Worm (Caenorhabditis elegans) whole organism, L4 larva: ENCODE data around the gene T09B9.4.
"Not testable (repeated sequence)": the region's sequence is repeated elsewhere in the genome, so short reads cannot be mapped to it uniquely, and the experiment has no call there.

ENCODE experiments used
- D1046.2 ChIP-seq: fragments of 200-800 bp; sonication (Bioruptor generic); IDR thresholded peaks from 2 replicates; pipeline ENCODE4 v1.3.6; 2022; ENCODE audit warnings: missing genetic modification characterization, missing compliant biosample characterization
- F10B5.3 ChIP-seq: sonication (generic microtip); optimal IDR thresholded peaks from 2 replicates; lab custom pipeline; 2016; ENCODE audit warnings: mild to moderate bottlenecking, missing genetic modification characterization, missing compliant biosample characterization
- F26F4.8 ChIP-seq: fragments of 200-800 bp; sonication (Bioruptor generic); conservative IDR thresholded peaks from 2 replicates; pipeline ENCODE4 v1.3.6; 2022; ENCODE audit warnings: missing genetic modification characterization, missing compliant biosample characterization
- F49E8.2 ChIP-seq: sonication (generic microtip); optimal IDR thresholded peaks from 2 replicates; lab custom pipeline; 2016; ENCODE audit warnings: missing compliant biosample characterization, mild to moderate bottlenecking, missing genetic modification characterization, borderline replicate concordance
- Y105C5A.15 ChIP-seq: fragments of 200-800 bp; sonication (Bioruptor generic); IDR thresholded peaks from 2 replicates; pipeline ENCODE4 v1.3.6; 2022; ENCODE audit warnings: missing genetic modification characterization, missing compliant biosample characterization
- Y75B8A.6 ChIP-seq: fragments of 200-800 bp; sonication (Bioruptor generic); IDR thresholded peaks from 2 replicates; pipeline ENCODE4 v1.3.6; 2022; ENCODE audit warnings: missing genetic modification reagents, missing genetic modification characterization, missing compliant biosample characterization
- aha-1 ChIP-seq: fragments of 150-350 bp; peaks from one replicate; lab custom pipeline; 2014; ENCODE audit warnings: missing biosample characterization, missing genetic modification characterization
- ceh-32 ChIP-seq: sonication (generic microtip); optimal IDR thresholded peaks from 2 replicates; lab custom pipeline; 2016; ENCODE audit warnings: mild to moderate bottlenecking, missing genetic modification characterization, missing compliant biosample characterization; ENCODE audit not compliant: poor library complexity
- ceh-44 ChIP-seq: fragments of 200-800 bp; sonication (Bioruptor generic); IDR thresholded peaks from 2 replicates; pipeline ENCODE4 v1.3.6; 2022; ENCODE audit warnings: missing genetic modification reagents, missing genetic modification characterization, missing compliant biosample characterization
- ceh-62 ChIP-seq: sonication (generic microtip); optimal IDR thresholded peaks from 2 replicates; lab custom pipeline; 2017; ENCODE audit warnings: missing biosample characterization, missing genetic modification characterization
- cey-2 ChIP-seq: sonication (generic microtip); optimal IDR thresholded peaks from 3 replicates; lab custom pipeline; 2017; ENCODE audit warnings: missing genetic modification characterization, mild to moderate bottlenecking, missing compliant biosample characterization, antibody characterized with exemption, borderline replicate concordance; ENCODE audit not compliant: insufficient read depth
- ctbp-1 ChIP-seq: fragments of 200-800 bp; sonication (Bioruptor generic); IDR thresholded peaks from 2 replicates; pipeline ENCODE4 v1.3.6; 2022; ENCODE audit warnings: missing genetic modification reagents, missing genetic modification characterization, missing compliant biosample characterization
- daf-19 ChIP-seq: fragments of 200-800 bp; sonication (Bioruptor generic); conservative IDR thresholded peaks from 2 replicates; pipeline ENCODE4 v1.3.6; 2022; ENCODE audit warnings: missing genetic modification characterization, missing compliant biosample characterization
- daf-8 ChIP-seq: fragments of 200-800 bp; sonication (Bioruptor generic); IDR thresholded peaks from 2 replicates; pipeline ENCODE4 v1.3.6; 2022; ENCODE audit warnings: missing genetic modification characterization, missing compliant biosample characterization
- dmd-6 ChIP-seq: fragments of 200-800 bp; sonication (Bioruptor generic); IDR thresholded peaks from 2 replicates; pipeline ENCODE4 v1.3.6; 2022; ENCODE audit warnings: missing genetic modification reagents, missing genetic modification characterization, missing compliant biosample characterization
- fkh-10 ChIP-seq: fragments of 150-350 bp; optimal IDR thresholded peaks from 2 replicates; lab custom pipeline; 2014; ENCODE audit warnings: missing biosample characterization, missing genetic modification reagents, missing genetic modification characterization
- hmg-1.1 ChIP-seq: fragments of 200-800 bp; sonication (Bioruptor generic); IDR thresholded peaks from 2 replicates; pipeline ENCODE4 v1.3.6; 2022; ENCODE audit warnings: missing genetic modification reagents, missing genetic modification characterization, missing compliant biosample characterization
- lin-29 ChIP-seq: fragments of 200-800 bp; sonication (Bioruptor generic); IDR thresholded peaks from 2 replicates; pipeline ENCODE4 v1.3.6; 2022; ENCODE audit warnings: missing genetic modification reagents, missing genetic modification characterization, missing compliant biosample characterization
- lin-38 ChIP-seq: fragments of 200-800 bp; sonication (Bioruptor generic); IDR thresholded peaks from 2 replicates; pipeline ENCODE4 v1.3.6; 2022; ENCODE audit warnings: missing genetic modification reagents, missing genetic modification characterization, missing compliant biosample characterization
- lir-3 ChIP-seq: sonication (generic microtip); optimal IDR thresholded peaks from 2 replicates; lab custom pipeline; 2016; ENCODE audit warnings: mild to moderate bottlenecking, missing genetic modification characterization, missing compliant biosample characterization
- lsy-2 ChIP-seq, 2 experiments: fragments of 150-350 bp in 1 of 2; sonication (generic microtip) in 1 of 2; optimal IDR thresholded peaks; 2 replicates each; lab custom pipeline; 2014 to 2017; ENCODE audit warnings: missing biosample characterization in 2 of 2, missing genetic modification characterization in 2 of 2
- madf-9 ChIP-seq: fragments of 200-800 bp; sonication (Bioruptor generic); conservative IDR thresholded peaks from 2 replicates; pipeline ENCODE4 v1.3.6; 2022; ENCODE audit warnings: missing genetic modification reagents, missing genetic modification characterization, missing compliant biosample characterization
- mdl-1 ChIP-seq, 2 experiments: fragments of 150-350 bp in 1 of 2; sonication (generic microtip) in 1 of 2; optimal IDR thresholded peaks; 2 replicates each; lab custom pipeline; 2014 to 2017; ENCODE audit warnings: missing biosample characterization in 2 of 2, missing genetic modification characterization in 2 of 2
- mes-2 ChIP-seq: sonication (generic microtip); optimal IDR thresholded peaks from 2 replicates; lab custom pipeline; 2016; ENCODE audit warnings: missing genotype, mild to moderate bottlenecking, missing genetic modification characterization, missing compliant biosample characterization; ENCODE audit not compliant: poor library complexity, severe bottlenecking
- mxl-3 ChIP-seq: fragments of 200-800 bp; sonication (Bioruptor generic); optimal IDR thresholded peaks from 2 replicates; lab custom pipeline; 2018; ENCODE audit warnings: mild to moderate bottlenecking, missing genetic modification characterization, missing compliant biosample characterization
- nhr-102 ChIP-seq: sonication (generic microtip); optimal IDR thresholded peaks from 2 replicates; lab custom pipeline; 2016; ENCODE audit warnings: mild to moderate bottlenecking, missing genetic modification characterization, moderate library complexity, missing compliant biosample characterization
- nhr-41 ChIP-seq: fragments of 200-800 bp; sonication (Bioruptor generic); IDR thresholded peaks from 2 replicates; pipeline ENCODE4 v1.3.6; 2022; ENCODE audit warnings: missing genetic modification reagents, missing genetic modification characterization, missing compliant biosample characterization
- nhr-42 ChIP-seq: fragments of 200-800 bp; sonication (Bioruptor generic); IDR thresholded peaks from 2 replicates; pipeline ENCODE4 v1.3.6; 2022; ENCODE audit warnings: missing genetic modification characterization, missing compliant biosample characterization
- nhr-48 ChIP-seq: sonication (generic microtip); optimal IDR thresholded peaks from 2 replicates; lab custom pipeline; 2016; ENCODE audit warnings: mild to moderate bottlenecking, missing genetic modification characterization, missing compliant biosample characterization
- nhr-6 ChIP-seq: fragments of 150-350 bp; optimal IDR thresholded peaks from 2 replicates; lab custom pipeline; 2014; ENCODE audit warnings: missing biosample characterization, missing genetic modification characterization
- pha-4 ChIP-seq, 2 experiments: fragments of 150-350 bp in 1 of 2; fragments of 200-800 bp in 1 of 2; sonication (Bioruptor generic) in 1 of 2; IDR thresholded peaks in 1 of 2; optimal IDR thresholded peaks in 1 of 2; 2 replicates each; pipeline versions ENCODE4 v1.3.6 to Lab custom; 2014 to 2022; ENCODE audit warnings: missing genetic modification characterization in 2 of 2, missing genetic modification reagents in 2 of 2, missing biosample characterization in 1 of 2, missing compliant biosample characterization in 1 of 2
- rbr-2 ChIP-seq: sonication (generic microtip); optimal IDR thresholded peaks from 2 replicates; lab custom pipeline; 2016; ENCODE audit warnings: missing genotype, missing genetic modification characterization, missing compliant biosample characterization
- sdz-12 ChIP-seq: fragments of 200-800 bp; sonication (Bioruptor generic); optimal IDR thresholded peaks from 2 replicates; lab custom pipeline; 2018; ENCODE audit warnings: mild to moderate bottlenecking, missing genetic modification characterization, missing compliant biosample characterization
- set-16 ChIP-seq: fragments of 200-800 bp; sonication (Bioruptor generic); IDR thresholded peaks from 2 replicates; pipeline ENCODE4 v1.3.6; 2022; ENCODE audit warnings: missing genetic modification reagents, missing genetic modification characterization, missing compliant biosample characterization
- spr-1 ChIP-seq: sonication (generic microtip); optimal IDR thresholded peaks from 2 replicates; lab custom pipeline; 2016; ENCODE audit warnings: mild to moderate bottlenecking, missing genetic modification characterization, missing compliant biosample characterization
- tra-1 ChIP-seq: fragments of 200-800 bp; sonication (Bioruptor generic); IDR thresholded peaks from 2 replicates; pipeline ENCODE4 v1.3.6; 2022; ENCODE audit warnings: missing genetic modification reagents, missing genetic modification characterization, missing compliant biosample characterization
- zfp-2 ChIP-seq: sonication (generic microtip); optimal IDR thresholded peaks from 2 replicates; lab custom pipeline; 2016; ENCODE audit warnings: mild to moderate bottlenecking, missing genetic modification characterization, missing compliant biosample characterization
- zfp-3 ChIP-seq: fragments of 200-800 bp; sonication (Bioruptor generic); conservative IDR thresholded peaks from 2 replicates; pipeline ENCODE4 v1.3.6; 2022; ENCODE audit warnings: missing genetic modification reagents, missing genetic modification characterization, missing compliant biosample characterization

Gene T09B9.4

DNA sequence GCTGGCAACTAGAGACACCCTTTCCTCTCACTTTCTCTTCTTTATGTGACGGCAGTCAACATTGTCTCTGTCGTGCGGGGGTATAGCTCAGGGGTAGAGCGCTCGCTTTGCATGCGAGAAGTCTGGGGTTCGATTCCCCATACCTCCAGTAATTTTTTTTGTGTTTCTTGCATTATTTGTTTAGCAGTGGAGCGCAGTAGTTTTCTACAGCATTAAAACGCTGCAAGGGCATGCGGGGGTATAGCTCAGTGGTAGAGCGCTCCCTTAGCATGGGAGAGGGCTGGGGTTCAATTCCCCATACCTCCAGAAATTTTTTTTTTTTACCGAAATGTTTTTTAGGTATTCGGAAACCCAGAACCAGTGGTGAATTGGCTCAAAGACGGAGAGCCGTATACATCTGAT lies 30.6 kb downstream of the T09B9.4 start (continued):
- TF ChIP-seq mes-2 (tag; lab: Kevin White, UChicago): peak; percentile 87
- TF ChIP-seq zfp-3 (GFP tag; lab: Robert Waterston, UW): peak; percentile 94
- TF ChIP-seq set-16 (GFP tag; lab: Robert Waterston, UW): peak; percentile 70
- TF ChIP-seq lir-3 (tag; lab: Kevin White, UChicago): peak; percentile 92
- peak; percentile 91 for TF ChIP-seq lin-38 (GFP tag; lab: Robert Waterston, UW)
- TF ChIP-seq pha-4 (GFP tag; IDR thresholded peaks at IDR 0.05; lab: Robert Waterston, UW): peak; percentile 98
- TF ChIP-seq pha-4 (tag; optimal IDR thresholded peaks at IDR 0.05; lab: Kevin White, UChicago): not testable (repeated sequence)
- TF ChIP-seq daf-19 (GFP tag; lab: Robert Waterston, UW): peak; percentile 97
- peak; percentile 99 for TF ChIP-seq aha-1 (tag; lab: Kevin White, UChicago)
- peak; percentile 98 for TF ChIP-seq tra-1 (GFP tag; lab: Robert Waterston, UW)
- TF ChIP-seq zfp-2: peak; percentile 78
- TF ChIP-seq nhr-42 (GFP tag; lab: Robert Waterston, UW): peak; percentile 93
- peak; percentile 86 for TF ChIP-seq nhr-48 (tag; lab: Kevin White, UChicago)
- TF ChIP-seq nhr-41: peak; percentile 94
- TF ChIP-seq rbr-2 (tag; lab: Kevin White, UChicago): peak; percentile 95
- peak; percentile 98 for TF ChIP-seq ctbp-1 (GFP tag; lab: Robert Waterston, UW)
- peak; percentile 67 for TF ChIP-seq ceh-32 (tag; lab: Kevin White, UChicago)
- peak; percentile 84 for TF ChIP-seq fkh-10 (GFP tag; lab: Kevin White, UChicago)
- TF ChIP-seq F26F4.8: peak; percentile 99
- TF ChIP-seq Y75B8A.6 (GFP tag; lab: Robert Waterston, UW): peak; percentile 97
- TF ChIP-seq ceh-44: peak; percentile 95
- peak; percentile 92 for TF ChIP-seq nhr-102
- TF ChIP-seq madf-9 (GFP tag; lab: Robert Waterston, UW): peak; percentile 93
- peak; percentile 9 for TF ChIP-seq cey-2 (tag; lab: Kevin White, UChicago)
- peak; percentile 72 for TF ChIP-seq nhr-6
- TF ChIP-seq mxl-3 (GFP tag; lab: Kevin White, UChicago): peak; percentile 71
- peak; percentile 93 for TF ChIP-seq lin-29 (GFP tag; lab: Robert Waterston, UW)
- TF ChIP-seq mdl-1 (tag; optimal IDR thresholded peaks at IDR 0.05; lab: Kevin White, UChicago): peak; percentile 51 to 72
- peak; percentile 99 for TF ChIP-seq hmg-1.1 (GFP tag; lab: Robert Waterston, UW)
- TF ChIP-seq sdz-12 (GFP tag; lab: Kevin White, UChicago): peak; percentile 96
- TF ChIP-seq Y105C5A.15 (GFP tag; lab: Robert Waterston, UW): peak; percentile 92
- peak; percentile 89 for TF ChIP-seq F10B5.3 (tag; lab: Kevin White, UChicago)
- peak; percentile 97; the same call in 1 of the 2 replicates for TF ChIP-seq daf-8 (GFP tag; lab: Robert Waterston, UW)
- TF ChIP-seq spr-1 (tag; lab: Kevin White, UChicago): peak; percentile 94
- TF ChIP-seq lsy-2 (tag; optimal IDR thresholded peaks at IDR 0.05; lab: Kevin White, UChicago): peak in 1 of 2 experiments; percentile 8
- TF ChIP-seq dmd-6 (GFP tag; lab: Robert Waterston, UW): peak; percentile 93
- TF ChIP-seq D1046.2: peak; percentile 96

DNA sequence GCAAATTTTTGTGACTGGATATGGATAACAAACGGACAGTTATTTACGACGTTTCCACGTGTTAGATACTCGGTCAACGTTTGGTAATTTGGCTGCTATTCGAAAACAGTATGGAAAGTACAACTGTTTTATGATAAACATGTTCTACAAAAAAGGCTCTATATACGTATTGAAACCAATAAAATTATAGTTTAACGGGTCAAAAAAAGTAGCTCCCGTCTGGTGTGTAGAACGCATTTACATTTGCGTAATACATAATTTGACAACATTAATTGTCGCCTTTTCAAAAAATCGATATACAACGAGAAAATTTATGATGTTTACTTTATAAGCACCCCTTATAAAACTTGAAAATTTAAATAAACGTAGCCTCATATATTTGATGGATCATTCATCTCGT lies 32.1 kb downstream of the T09B9.4 start:
- TF ChIP-seq aha-1 (tag; lab: Kevin White, UChicago): peak; percentile 91
- TF ChIP-seq mes-2 (tag; lab: Kevin White, UChicago): no peak
- no peak for TF ChIP-seq ceh-62 (tag; lab: Kevin White, UChicago)
- no peak for TF ChIP-seq F49E8.2 (tag; lab: Kevin White, UChicago)
